Worm (Caenorhabditis elegans) whole organism, L3 larva: ENCODE measurements around the gene gegf-1.

ENCODE experiments used
- R02D3.7 ChIP-seq: fragments of 150-350 bp; optimal IDR thresholded peaks from 2 replicates; lab custom pipeline; 2014; ENCODE audit warnings: missing biosample characterization, missing genetic modification characterization
- ZK546.5 ChIP-seq: sonication (generic microtip); optimal IDR thresholded peaks from 2 replicates; lab custom pipeline; 2017; ENCODE audit warnings: missing biosample characterization, missing genetic modification characterization
- aly-2 ChIP-seq: fragments of 150-350 bp; optimal IDR thresholded peaks from 2 replicates; lab custom pipeline; 2014; ENCODE audit warnings: missing biosample characterization, missing genetic modification characterization
- ceh-16 ChIP-seq: sonication (generic microtip); optimal IDR thresholded peaks from 2 replicates; lab custom pipeline; 2017; ENCODE audit warnings: missing biosample characterization, missing genetic modification characterization
- ceh-28 ChIP-seq: fragments of 150-350 bp; optimal IDR thresholded peaks from 2 replicates; lab custom pipeline; 2014; ENCODE audit warnings: missing biosample characterization, missing genetic modification reagents, missing genetic modification characterization
- ceh-82 ChIP-seq: fragments of 150-350 bp; optimal IDR thresholded peaks from 2 replicates; lab custom pipeline; 2014; ENCODE audit warnings: missing biosample characterization, missing genetic modification characterization
- ceh-9 ChIP-seq: sonication (generic microtip); optimal IDR thresholded peaks from 2 replicates; lab custom pipeline; 2018; ENCODE audit warnings: missing biosample characterization, missing genetic modification characterization
- egl-27 ChIP-seq: sonication (generic microtip); optimal IDR thresholded peaks from 4 replicates; lab custom pipeline; 2017; ENCODE audit warnings: missing biosample characterization, missing genetic modification reagents, missing genetic modification characterization
- egl-5 ChIP-seq: fragments of 150-350 bp; optimal IDR thresholded peaks from 2 replicates; lab custom pipeline; 2017; ENCODE audit warnings: missing biosample characterization, missing genetic modification reagents, missing genetic modification characterization, inconsistent platforms
- elt-1 ChIP-seq: fragments of 150-350 bp; optimal IDR thresholded peaks from 2 replicates; lab custom pipeline; 2014; ENCODE audit warnings: missing biosample characterization, missing genetic modification characterization
- elt-2 ChIP-seq: sonication (generic microtip); optimal IDR thresholded peaks from 2 replicates; lab custom pipeline; 2016; ENCODE audit warnings: missing genetic modification reagents, mild to moderate bottlenecking, missing genetic modification characterization, missing compliant biosample characterization
- elt-3 ChIP-seq, 3 experiments: fragments of 150-350 bp in 1 of 3; sonication (generic microtip) in 2 of 3; optimal IDR thresholded peaks; 2 replicates in 2 of 3; 4 replicates in 1 of 3; lab custom pipeline; 2014 to 2017; ENCODE audit warnings: missing biosample characterization in 3 of 3, missing genetic modification characterization in 3 of 3
- eor-1 ChIP-seq, 2 experiments: fragments of 150-350 bp; optimal IDR thresholded peaks; 2 replicates each; lab custom pipeline; 2014 to 2018; ENCODE audit warnings: missing biosample characterization in 2 of 2, missing genetic modification characterization in 2 of 2
- fkh-10 ChIP-seq: sonication (generic microtip); optimal IDR thresholded peaks from 2 replicates; lab custom pipeline; 2017; ENCODE audit warnings: missing biosample characterization, missing genetic modification reagents, missing genetic modification characterization
- hmg-11 ChIP-seq: sonication (generic microtip); optimal IDR thresholded peaks from 2 replicates; lab custom pipeline; 2016; ENCODE audit warnings: missing genetic modification characterization, missing compliant biosample characterization
- jun-1 ChIP-seq: fragments of 150-350 bp; optimal IDR thresholded peaks from 2 replicates; lab custom pipeline; 2014; ENCODE audit warnings: missing biosample characterization, missing genetic modification reagents, missing genetic modification characterization
- lin-15B ChIP-seq: fragments of 150-350 bp; optimal IDR thresholded peaks from 2 replicates; lab custom pipeline; 2014; ENCODE audit warnings: missing biosample characterization, missing genetic modification characterization
- lin-39 ChIP-seq: fragments of 150-350 bp; optimal IDR thresholded peaks from 2 replicates; lab custom pipeline; 2018; ENCODE audit warnings: missing biosample characterization, missing genetic modification reagents, missing genetic modification characterization
- mdl-1 ChIP-seq: fragments of 150-350 bp; optimal IDR thresholded peaks from 2 replicates; lab custom pipeline; 2014; ENCODE audit warnings: missing biosample characterization, missing genetic modification characterization
- nhr-11 ChIP-seq: fragments of 150-350 bp; optimal IDR thresholded peaks from 2 replicates; lab custom pipeline; 2014; ENCODE audit warnings: missing biosample characterization, missing genetic modification characterization
- nhr-12 ChIP-seq: fragments of 150-350 bp; optimal IDR thresholded peaks from 2 replicates; lab custom pipeline; 2014; ENCODE audit warnings: missing biosample characterization, missing genetic modification characterization
- nhr-23 ChIP-seq: fragments of 150-350 bp; optimal IDR thresholded peaks from 2 replicates; lab custom pipeline; 2014; ENCODE audit warnings: missing biosample characterization, missing genetic modification reagents, missing genetic modification characterization
- nhr-237 ChIP-seq: fragments of 150-350 bp; optimal IDR thresholded peaks from 2 replicates; lab custom pipeline; 2014; ENCODE audit warnings: missing biosample characterization, missing genetic modification characterization
- nhr-25 ChIP-seq: sonication (generic microtip); optimal IDR thresholded peaks from 2 replicates; lab custom pipeline; 2017; ENCODE audit warnings: missing biosample characterization, missing genetic modification characterization
- nhr-67 ChIP-seq: fragments of 150-350 bp; optimal IDR thresholded peaks from 2 replicates; lab custom pipeline; 2014; ENCODE audit warnings: missing biosample characterization, missing genetic modification characterization
- nhr-76 ChIP-seq: fragments of 150-350 bp; sonication (generic microtip); optimal IDR thresholded peaks from 5 replicates; lab custom pipeline; 2014; ENCODE audit warnings: missing biosample characterization, missing genetic modification characterization
- nhr-77 ChIP-seq: fragments of 150-350 bp; optimal IDR thresholded peaks from 2 replicates; lab custom pipeline; 2014; ENCODE audit warnings: missing biosample characterization, missing genetic modification characterization
- pha-4 ChIP-seq: fragments of 150-350 bp; optimal IDR thresholded peaks from 2 replicates; lab custom pipeline; 2014; ENCODE audit warnings: missing biosample characterization, missing genetic modification reagents, missing genetic modification characterization
- pqm-1 ChIP-seq: fragments of 150-350 bp; optimal IDR thresholded peaks from 2 replicates; lab custom pipeline; 2017; ENCODE audit warnings: missing biosample characterization, missing genetic modification characterization, inconsistent platforms
- sea-2 ChIP-seq: fragments of 150-350 bp; sonication (generic microtip); optimal IDR thresholded peaks from 4 replicates; lab custom pipeline; 2014; ENCODE audit warnings: missing biosample characterization, missing genetic modification reagents, missing genetic modification characterization
- skn-1 ChIP-seq: fragments of 150-350 bp; optimal IDR thresholded peaks from 2 replicates; lab custom pipeline; 2014; ENCODE audit warnings: missing biosample characterization, missing genetic modification characterization
- snpc-4 ChIP-seq: fragments of 150-350 bp; optimal IDR thresholded peaks from 2 replicates; lab custom pipeline; 2014; ENCODE audit warnings: missing biosample characterization, missing genetic modification characterization
- tbx-2 ChIP-seq: sonication (generic microtip); optimal IDR thresholded peaks from 2 replicates; lab custom pipeline; 2016; ENCODE audit warnings: mild to moderate bottlenecking, missing genetic modification characterization, missing compliant biosample characterization
- unc-39 ChIP-seq: sonication (generic microtip); optimal IDR thresholded peaks from 4 replicates; lab custom pipeline; 2017; ENCODE audit warnings: missing biosample characterization, missing genetic modification characterization
- unc-62 ChIP-seq: fragments of 150-350 bp; sonication (generic microtip); optimal IDR thresholded peaks from 4 replicates; lab custom pipeline; 2014; ENCODE audit warnings: missing biosample characterization, missing genetic modification reagents, missing genetic modification characterization
- ztf-4 ChIP-seq: fragments of 150-350 bp; optimal IDR thresholded peaks from 2 replicates; lab custom pipeline; 2014; ENCODE audit warnings: missing biosample characterization, missing genetic modification characterization

The gegf-1 gene

ce11 chrIV:172990-173389 is 15.3 kb upstream of the gegf-1 start:
- TF ChIP-seq pqm-1 (tag; lab: Kevin White, UChicago) (no peak), R02D3.7 (no peak), nhr-11 (no peak), pha-4 (no peak), nhr-25 (tag; lab: Kevin White, UChicago) (no peak), nhr-77 (tag; lab: Kevin White, UChicago) (no peak), ceh-9 (tag; lab: Kevin White, UChicago) (no peak), mdl-1 (tag; lab: Kevin White, UChicago) (no peak)
- TF ChIP-seq, all 47 proteins: peak for 0

ce11 chrIV:171036-171435 is 13.3 kb upstream of the gegf-1 start:
- TF ChIP-seq pha-4 (no peak), nhr-25 (tag; lab: Kevin White, UChicago) (peak; percentile 81), ceh-82 (tag; lab: Kevin White, UChicago) (no peak), lin-15B (no peak)
- TF ChIP-seq, all 47 proteins: peak for 1

DNA sequence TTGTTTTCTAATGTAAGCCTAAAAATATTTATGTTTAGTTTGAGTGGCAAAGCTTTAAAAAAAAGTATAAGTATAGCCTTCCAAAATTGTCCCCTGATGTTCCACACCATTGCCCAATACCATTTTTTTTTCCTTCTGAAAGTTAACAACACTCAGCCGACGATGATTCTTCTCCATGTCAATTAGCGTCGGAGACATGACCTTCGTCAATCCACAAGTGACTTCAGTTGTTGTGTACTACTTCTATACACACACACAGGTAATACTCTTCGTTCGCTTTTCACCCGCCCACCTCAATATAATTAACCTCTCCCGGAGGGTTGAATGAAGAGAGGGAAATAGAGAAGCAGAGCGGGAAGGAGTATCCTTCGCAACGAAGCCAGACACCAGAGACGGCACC is 7.1 kb upstream of the gegf-1 start, which contains the start of gene cutl-24:
Gene cutl-24 (plus strand): TSS at position 301 of the 400 bp plus-strand sequence.
- TF ChIP-seq ZK546.5 (tag; lab: Kevin White, UChicago): no peak
- peak; percentile 2 for TF ChIP-seq elt-2 (tag; lab: Kevin White, UChicago)

- TF ChIP-seq nhr-67 (tag; lab: Kevin White, UChicago) (no peak), tbx-2 (no peak), unc-62 (no peak), jun-1 (tag; lab: Kevin White, UChicago) (no peak), pqm-1 (tag; lab: Kevin White, UChicago) (peak; percentile 17)
- TF ChIP-seq, all 47 proteins: peak for 1
Observed at ce11 chrIV:162530-162929, 4.8 kb upstream of the gegf-1 start, which contains the start of gene Y38C1AA.6. Gene Y38C1AA.6 (plus strand): TSS chrIV:162830.

DNA sequence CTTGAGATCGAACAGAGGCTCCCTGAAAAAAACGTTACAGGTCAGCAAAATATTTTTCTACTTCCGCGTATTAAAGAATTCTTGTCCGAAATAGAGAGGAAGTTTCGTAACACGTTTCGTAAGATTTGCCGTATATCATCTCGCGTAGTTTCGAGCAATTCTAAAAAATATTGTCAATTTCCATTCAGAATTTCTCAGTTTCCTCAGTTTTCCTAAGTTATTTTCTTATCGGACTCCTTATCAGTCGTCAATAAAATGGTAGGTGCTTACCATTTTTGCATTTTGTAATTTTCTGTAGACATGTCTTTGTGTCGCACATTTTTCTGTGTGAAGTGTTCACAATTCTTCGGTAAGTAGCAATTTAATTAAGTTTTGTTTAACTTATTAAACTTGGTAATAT is 2.2 kb upstream of the gegf-1 start, which contains the start of gene Y38C1AA.19:
Gene Y38C1AA.19 (plus strand): TSS at position 301 of the 400 bp plus-strand sequence.
- no peak for TF ChIP-seq nhr-77 (tag; lab: Kevin White, UChicago)
- no peak for TF ChIP-seq jun-1 (tag; lab: Kevin White, UChicago)
- TF ChIP-seq skn-1 (tag; lab: Kevin White, UChicago): no peak

DNA sequence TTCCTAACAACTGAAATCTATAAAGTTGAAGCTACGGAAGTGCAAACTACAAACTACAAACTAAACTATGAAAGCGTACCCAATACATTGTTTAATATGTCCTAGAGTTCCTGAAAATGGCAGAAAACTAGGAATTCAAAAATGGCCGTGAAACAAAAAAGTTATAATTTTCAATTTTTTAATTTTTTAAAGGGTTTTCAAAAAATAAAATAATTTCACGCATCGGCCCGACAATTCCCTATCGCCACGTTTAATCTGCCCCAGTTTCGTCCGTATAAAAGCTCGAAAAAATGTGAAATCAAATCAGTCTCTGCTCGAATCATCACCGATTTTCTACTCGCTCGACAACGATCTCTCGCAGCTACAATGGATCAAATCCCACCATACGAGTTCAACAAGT is 953 bp upstream of the gegf-1 start, which contains the start of gene Y38C1AA.7:
Gene Y38C1AA.7 (plus strand): TSS at position 301 of the 400 bp plus-strand sequence.
- TF ChIP-seq ceh-28 (tag; lab: Kevin White, UChicago) (no peak), ZK546.5 (tag; lab: Kevin White, UChicago) (no peak), nhr-67 (tag; lab: Kevin White, UChicago) (no peak), eor-1 (tag; optimal IDR thresholded peaks at IDR 0.05; lab: Kevin White, UChicago) (no peak), aly-2 (no peak), snpc-4 (tag; lab: Kevin White, UChicago) (no peak), nhr-11 (no peak), lin-39 (no peak), pha-4 (no peak), egl-5 (tag; lab: Kevin White, UChicago) (no peak), ztf-4 (no peak), nhr-237 (tag; lab: Kevin White, UChicago) (no peak), elt-2 (tag; lab: Kevin White, UChicago) (no peak), ceh-9 (tag; lab: Kevin White, UChicago) (no peak), unc-62 (no peak), hmg-11 (no peak), ceh-82 (tag; lab: Kevin White, UChicago) (no peak), nhr-12 (tag; lab: Kevin White, UChicago) (no peak), nhr-76 (tag; lab: Kevin White, UChicago) (no peak)

- TF ChIP-seq fkh-10 (GFP tag; lab: Kevin White, UChicago): no peak
- no peak for TF ChIP-seq elt-3 (tag; optimal IDR thresholded peaks at IDR 0.05; lab: Kevin White, UChicago)
- TF ChIP-seq hmg-11: no peak
- TF ChIP-seq pha-4: no peak
- no peak for TF ChIP-seq aly-2
- TF ChIP-seq nhr-23: no peak
- TF ChIP-seq unc-39: no peak
- no peak for TF ChIP-seq nhr-237 (tag; lab: Kevin White, UChicago)
- no peak for TF ChIP-seq sea-2 (GFP tag; lab: Kevin White, UChicago)
- TF ChIP-seq nhr-25 (tag; lab: Kevin White, UChicago): no peak
- no peak for TF ChIP-seq egl-27
- TF ChIP-seq nhr-67 (tag; lab: Kevin White, UChicago): no peak
- TF ChIP-seq nhr-77 (tag; lab: Kevin White, UChicago): no peak
- no peak for TF ChIP-seq nhr-12 (tag; lab: Kevin White, UChicago)
- no peak for TF ChIP-seq unc-62
- no peak for TF ChIP-seq nhr-76 (tag; lab: Kevin White, UChicago)
- TF ChIP-seq ceh-16: no peak
- TF ChIP-seq elt-1 (tag; lab: Kevin White, UChicago): no peak
Observed at ce11 chrIV:149794-150193, 7.9 kb downstream of the gegf-1 start.
